Worm (Caenorhabditis elegans) whole organism, early embryonic: ENCODE results near the gene cutl-22.
A peak's percentile ranks its signal among the peaks of the same experiment; 100 is the strongest.

ENCODE experiments used
- B0310.2 ChIP-seq: sonication (generic microtip); optimal IDR thresholded peaks from 2 replicates; lab custom pipeline; 2016; ENCODE audit warnings: mild to moderate bottlenecking, missing genetic modification characterization, missing compliant biosample characterization
- F13C5.2 ChIP-seq: sonication (generic microtip); optimal IDR thresholded peaks from 2 replicates; lab custom pipeline; 2017; ENCODE audit warnings: mild to moderate bottlenecking, missing genetic modification characterization, inconsistent platforms, missing compliant biosample characterization
- aly-1 ChIP-seq: sonication (generic microtip); optimal IDR thresholded peaks from 2 replicates; lab custom pipeline; 2016; ENCODE audit warnings: missing genetic modification characterization, missing compliant biosample characterization
- ama-1 ChIP-seq: fragments of 150-350 bp; optimal IDR thresholded peaks from 2 replicates; lab custom pipeline; 2014
- ceh-13 ChIP-seq: fragments of 200-800 bp; sonication (Bioruptor generic); optimal IDR thresholded peaks from 2 replicates; lab custom pipeline; 2018; ENCODE audit warnings: mild to moderate bottlenecking, missing genetic modification characterization, missing compliant biosample characterization
- ceh-36 ChIP-seq: sonication (generic microtip); optimal IDR thresholded peaks from 2 replicates; lab custom pipeline; 2016; ENCODE audit warnings: missing genetic modification characterization, inconsistent platforms, missing compliant biosample characterization
- ets-7 ChIP-seq: sonication (generic microtip); optimal IDR thresholded peaks from 2 replicates; lab custom pipeline; 2016; ENCODE audit warnings: missing genotype, missing genetic modification characterization, missing compliant biosample characterization
- flt-1 ChIP-seq: fragments of 200-800 bp; sonication (Bioruptor generic); IDR thresholded peaks from 2 replicates; pipeline ENCODE4 v1.3.6; 2022; ENCODE audit warnings: missing genetic modification characterization, missing compliant biosample characterization
- hmbx-1 ChIP-seq: sonication (generic microtip); optimal IDR thresholded peaks from 2 replicates; lab custom pipeline; 2016; ENCODE audit warnings: mild to moderate bottlenecking, missing genetic modification characterization, missing compliant biosample characterization
- hmg-4 ChIP-seq: fragments of 200-800 bp; sonication (Bioruptor generic); optimal IDR thresholded peaks from 2 replicates; lab custom pipeline; 2018; ENCODE audit warnings: mild to moderate bottlenecking, missing genetic modification characterization, missing compliant biosample characterization
- hnd-1 ChIP-seq: sonication (generic microtip); optimal IDR thresholded peaks from 2 replicates; lab custom pipeline; 2016; ENCODE audit warnings: missing genetic modification characterization, missing compliant biosample characterization
- pes-1 ChIP-seq: fragments of 200-800 bp; sonication (Bioruptor generic); IDR thresholded peaks from 2 replicates; pipeline ENCODE4 v1.3.6; 2022; ENCODE audit warnings: missing genetic modification reagents, missing genetic modification characterization, missing compliant biosample characterization
- scrt-1 ChIP-seq: fragments of 200-800 bp; sonication (Bioruptor generic); IDR thresholded peaks from 2 replicates; pipeline ENCODE4 v1.3.6; 2022; ENCODE audit warnings: missing genetic modification characterization, missing compliant biosample characterization
- sea-1 ChIP-seq: fragments of 200-800 bp; sonication (Bioruptor generic); conservative IDR thresholded peaks from 2 replicates; pipeline ENCODE4 v1.3.6; 2022; ENCODE audit warnings: missing genetic modification characterization, missing compliant biosample characterization
- tbx-11 ChIP-seq: fragments of 200-800 bp; sonication (Bioruptor generic); IDR thresholded peaks from 2 replicates; pipeline ENCODE4 v1.3.6; 2022; ENCODE audit warnings: missing genetic modification characterization, missing compliant biosample characterization
- tbx-37 ChIP-seq: fragments of 200-800 bp; sonication (Bioruptor generic); conservative IDR thresholded peaks from 2 replicates; pipeline ENCODE4 v1.3.6; 2022; ENCODE audit warnings: missing genetic modification reagents, missing genetic modification characterization, missing compliant biosample characterization
- tra-4 ChIP-seq: sonication (generic microtip); optimal IDR thresholded peaks from 2 replicates; lab custom pipeline; 2017; ENCODE audit warnings: missing genetic modification characterization, missing compliant biosample characterization

The cutl-22 gene

ce11 chrV:1131880-1132623 lies 9.5 kb upstream of the cutl-22 start, which contains the start of gene W07B8.4:
Gene W07B8.4 (minus strand): TSS chrV:1131930.
- no peak for TF ChIP-seq pes-1 (GFP tag; lab: Robert Waterston, UW)
- TF ChIP-seq hnd-1 (tag; lab: Kevin White, UChicago): no peak
- TF ChIP-seq ama-1 (lab: Kevin White, UChicago): no peak
- TF ChIP-seq sea-1: no peak
- TF ChIP-seq ceh-13: no peak
- no peak for TF ChIP-seq aly-1 (tag; lab: Kevin White, UChicago)
- TF ChIP-seq F13C5.2: no peak
- no peak for TF ChIP-seq flt-1 (GFP tag; lab: Robert Waterston, UW)
- TF ChIP-seq tbx-11 (GFP tag; lab: Robert Waterston, UW): no peak
- TF ChIP-seq hmbx-1: no peak
- no peak for TF ChIP-seq hmg-4 (GFP tag; lab: Kevin White, UChicago)
- no peak for TF ChIP-seq B0310.2 (tag; lab: Kevin White, UChicago)
- no peak for TF ChIP-seq tbx-37 (GFP tag; lab: Robert Waterston, UW)
- TF ChIP-seq scrt-1 (GFP tag; lab: Robert Waterston, UW): no peak
- no peak for TF ChIP-seq ets-7 (tag; lab: Kevin White, UChicago)
- no peak for TF ChIP-seq tra-4 (tag; lab: Kevin White, UChicago)

ce11 chrV:1133223-1133622 lies 8.3 kb upstream of the cutl-22 start:
- no peak for TF ChIP-seq hmg-4 (GFP tag; lab: Kevin White, UChicago)
- TF ChIP-seq tbx-37 (GFP tag; lab: Robert Waterston, UW): no peak
- TF ChIP-seq ceh-36 (tag; lab: Kevin White, UChicago): no peak
- no peak for TF ChIP-seq F13C5.2
- TF ChIP-seq ama-1 (lab: Kevin White, UChicago): no peak
- no peak for TF ChIP-seq tbx-11 (GFP tag; lab: Robert Waterston, UW)
- TF ChIP-seq scrt-1 (GFP tag; lab: Robert Waterston, UW): no peak

ce11 chrV:1133840-1134239 lies 7.7 kb upstream of the cutl-22 start, which contains the start of gene cpr-5:
Gene cpr-5 (minus strand): TSS chrV:1134036.
- TF ChIP-seq ceh-36 (tag; lab: Kevin White, UChicago) (peak; percentile 60), hnd-1 (tag; lab: Kevin White, UChicago) (no peak), tbx-37 (GFP tag; lab: Robert Waterston, UW) (no peak), ets-7 (tag; lab: Kevin White, UChicago) (no peak), aly-1 (tag; lab: Kevin White, UChicago) (no peak)

ce11 chrV:1134302-1134701 lies 7.2 kb upstream of the cutl-22 start, which contains the start of gene cpr-8:
Gene cpr-8 (plus strand): TSS chrV:1134602.
- TF ChIP-seq aly-1 (tag; lab: Kevin White, UChicago) (no peak), hmbx-1 (no peak), hmg-4 (GFP tag; lab: Kevin White, UChicago) (no peak), flt-1 (GFP tag; lab: Robert Waterston, UW) (no peak), sea-1 (no peak), tbx-37 (GFP tag; lab: Robert Waterston, UW) (no peak), ceh-36 (tag; lab: Kevin White, UChicago) (no peak), tra-4 (tag; lab: Kevin White, UChicago) (no peak), F13C5.2 (no peak), pes-1 (GFP tag; lab: Robert Waterston, UW) (no peak), ets-7 (tag; lab: Kevin White, UChicago) (no peak)

ce11 chrV:1140806-1141205 lies 727 bp upstream of the cutl-22 start:
- TF ChIP-seq aly-1 (tag; lab: Kevin White, UChicago): no peak
- peak; percentile 70 for TF ChIP-seq ceh-36 (tag; lab: Kevin White, UChicago)

- TF ChIP-seq hmbx-1 (no peak), F13C5.2 (no peak), ama-1 (lab: Kevin White, UChicago) (no peak), ceh-36 (tag; lab: Kevin White, UChicago) (peak; percentile 92)
Measured at ce11 chrV:1142251-1142650, 718 bp downstream of the cutl-22 start.

- TF ChIP-seq tbx-37 (GFP tag; lab: Robert Waterston, UW) (no peak), tbx-11 (GFP tag; lab: Robert Waterston, UW) (no peak), hnd-1 (tag; lab: Kevin White, UChicago) (no peak), sea-1 (no peak), ceh-13 (no peak), ceh-36 (tag; lab: Kevin White, UChicago) (no peak), F13C5.2 (no peak), B0310.2 (tag; lab: Kevin White, UChicago) (no peak), hmbx-1 (no peak), aly-1 (tag; lab: Kevin White, UChicago) (no peak), hmg-4 (GFP tag; lab: Kevin White, UChicago) (no peak), scrt-1 (GFP tag; lab: Robert Waterston, UW) (no peak), tra-4 (tag; lab: Kevin White, UChicago) (no peak), pes-1 (GFP tag; lab: Robert Waterston, UW) (no peak), flt-1 (GFP tag; lab: Robert Waterston, UW) (no peak), ets-7 (tag; lab: Kevin White, UChicago) (no peak), ama-1 (lab: Kevin White, UChicago) (no peak)
Measured at ce11 chrV:1149734-1150669, 8.5 kb downstream of the cutl-22 start.
